Fruit fly (Drosophila melanogaster) Kc167 (cell line): ENCODE results near the gene OdsH.

Experiments
- Sin3A ChIP-seq: fragments of >200 bp; optimal IDR thresholded peaks from 2 replicates; lab custom pipeline; 2018; ENCODE audit warnings: missing external identifiers
- h ChIP-seq: fragments of >200 bp; optimal IDR thresholded peaks from 3 replicates; lab custom pipeline; 2018; ENCODE audit warnings: missing external identifiers
- psq ChIP-seq: fragments of >200 bp; optimal IDR thresholded peaks from 2 replicates; lab custom pipeline; 2017; ENCODE audit warnings: missing external identifiers

DNA sequence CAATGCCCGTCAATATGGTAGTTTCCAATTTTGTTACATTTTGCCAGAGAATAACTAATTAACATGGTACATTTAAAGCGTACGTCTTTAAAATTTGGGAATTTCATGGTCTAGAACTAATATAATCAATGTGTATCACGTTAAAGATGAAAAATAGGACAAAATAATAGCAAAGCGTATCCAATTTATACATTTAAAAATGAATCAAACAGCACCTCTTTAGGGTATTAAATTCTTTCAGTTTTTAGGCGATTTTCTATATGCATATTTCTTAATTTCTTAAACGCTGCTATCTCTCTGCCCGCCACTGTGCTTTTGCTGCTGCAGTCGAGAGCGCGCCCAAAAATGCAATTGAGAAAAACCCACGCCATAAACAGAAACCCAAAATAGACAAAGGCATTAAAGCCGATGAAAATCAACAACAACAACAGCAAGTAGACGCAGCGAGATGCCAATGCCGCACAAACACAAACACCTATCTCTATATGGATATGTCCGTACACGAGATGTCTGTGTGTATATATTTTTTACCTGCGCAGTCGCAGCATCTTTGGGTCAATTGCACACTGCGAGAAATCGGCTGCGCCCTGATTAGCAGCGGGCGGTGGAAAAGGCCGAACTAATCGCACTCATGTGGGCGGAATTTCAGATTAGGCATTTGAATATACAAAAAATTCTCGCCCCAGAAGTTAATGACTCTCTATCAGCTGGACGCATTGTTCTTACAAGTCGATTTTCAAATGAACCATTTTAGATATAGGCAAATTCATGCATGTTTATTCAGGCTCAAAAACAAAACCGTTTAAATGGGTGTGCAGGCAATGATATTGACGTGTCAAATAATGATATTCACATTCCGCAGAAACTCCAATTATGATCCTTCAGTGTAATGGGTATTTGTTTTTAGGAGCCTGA, 38.5 kb downstream of the OdsH start:
- TF ChIP-seq psq (no peak), Sin3A (lab: Kevin White, UChicago) (no peak), h (no peak)
